Fruit fly (Drosophila melanogaster) whole organism, embryonic: ENCODE data around the gene bib.

ENCODE experiments used
- B-H1 ChIP-seq: fragments of 200-800 bp; sonication (Bioruptor generic); IDR thresholded peaks from 3 replicates; pipeline ENCODE4 v1.3.6; 2022; ENCODE audit warnings: missing biosample characterization, missing genetic modification characterization
- B-H2 ChIP-seq: fragments of 200-800 bp; sonication (Bioruptor generic); optimal IDR thresholded peaks from 2 replicates; lab custom pipeline; 2018; ENCODE audit warnings: missing biosample characterization, mild to moderate bottlenecking, missing genetic modification characterization
- Blimp-1 ChIP-seq: fragments of 200-800 bp; sonication (Bioruptor generic); optimal IDR thresholded peaks from 3 replicates; lab custom pipeline; 2018; ENCODE audit warnings: missing biosample characterization, missing genetic modification characterization, mild to moderate bottlenecking, moderate library complexity, missing genetic modification reagents
- CG10321 ChIP-seq: fragments of 200-800 bp; sonication (Bioruptor generic); IDR thresholded peaks from 2 replicates; pipeline ENCODE4 v1.3.6; 2022; ENCODE audit warnings: missing biosample characterization, missing genetic modification characterization
- CG11723 ChIP-seq: fragments of 200-800 bp; sonication (Bioruptor generic); optimal IDR thresholded peaks from 2 replicates; lab custom pipeline; 2017; ENCODE audit warnings: missing biosample characterization, mild to moderate bottlenecking, missing genetic modification characterization
- CG13287 ChIP-seq: fragments of 200-800 bp; sonication (Bioruptor generic); IDR thresholded peaks from 2 replicates; pipeline ENCODE4 v1.3.6; 2022; ENCODE audit warnings: missing biosample characterization, missing genetic modification characterization; ENCODE audit not compliant: partially characterized antibody
- CG14667 ChIP-seq: fragments of 200-800 bp; sonication (Bioruptor generic); IDR thresholded peaks from 2 replicates; pipeline ENCODE4 v1.3.6; 2022; ENCODE audit warnings: missing biosample characterization, missing genetic modification characterization
- CG2712 ChIP-seq: fragments of 200-800 bp; optimal IDR thresholded peaks from 3 replicates; lab custom pipeline; 2019; ENCODE audit warnings: missing biosample characterization, mild to moderate bottlenecking, missing genetic modification characterization, moderate library complexity
- CG3065 ChIP-seq: fragments of 200-800 bp; sonication (Bioruptor generic); optimal IDR thresholded peaks from 2 replicates; lab custom pipeline; 2016; ENCODE audit warnings: missing biosample characterization, missing genetic modification characterization
- CG31441 ChIP-seq: fragments of 200-800 bp; sonication (Bioruptor generic); IDR thresholded peaks from 2 replicates; pipeline ENCODE4 v1.3.6; 2022; ENCODE audit warnings: missing biosample characterization, missing genetic modification characterization
- CG3726 ChIP-seq: fragments of 200-800 bp; sonication (Bioruptor generic); IDR thresholded peaks from 3 replicates; pipeline ENCODE4, ENCODE4 v1.3.6; 2022; ENCODE audit warnings: missing biosample characterization, missing genetic modification characterization
- CG4328 ChIP-seq: fragments of 200-800 bp; sonication (Bioruptor generic); optimal IDR thresholded peaks from 3 replicates; lab custom pipeline; 2017; ENCODE audit warnings: missing biosample characterization, missing genetic modification reagents, missing genetic modification characterization
- CG4360 ChIP-seq: fragments of 200-800 bp; sonication (Bioruptor generic); IDR thresholded peaks from 2 replicates; pipeline ENCODE4 v1.3.6; 2022; ENCODE audit warnings: missing biosample characterization, missing genetic modification characterization
- CG6791 ChIP-seq: fragments of 200-800 bp; sonication (Bioruptor generic); IDR thresholded peaks from 3 replicates; pipeline ENCODE4 v1.3.6; 2022; ENCODE audit warnings: missing biosample characterization, missing genetic modification characterization; ENCODE audit not compliant: partially characterized antibody
- CG7963 ChIP-seq: fragments of 200-800 bp; sonication (Bioruptor generic); IDR thresholded peaks from 3 replicates; pipeline ENCODE4 v1.3.6; 2022; ENCODE audit warnings: missing biosample characterization, missing genetic modification characterization; ENCODE audit not compliant: partially characterized antibody
- CG8281 ChIP-seq: fragments of 200-800 bp; sonication (Bioruptor generic); optimal IDR thresholded peaks from 2 replicates; lab custom pipeline; 2018; ENCODE audit warnings: missing biosample characterization, mild to moderate bottlenecking, missing genetic modification characterization, moderate library complexity
- CG9932 ChIP-seq: fragments of 200-800 bp; sonication (Bioruptor generic); IDR thresholded peaks from 2 replicates; pipeline ENCODE4 v1.3.6; 2022; ENCODE audit warnings: missing biosample characterization, missing genetic modification characterization
- Dad ChIP-seq: fragments of 200-800 bp; sonication (Bioruptor generic); optimal IDR thresholded peaks from 3 replicates; lab custom pipeline; 2016; ENCODE audit warnings: missing biosample characterization, missing genetic modification characterization
- Doc3 ChIP-seq: fragments of 200-800 bp; sonication (Bioruptor generic); IDR thresholded peaks from 3 replicates; pipeline ENCODE4 v1.3.6; 2022; ENCODE audit warnings: missing biosample characterization, missing genetic modification characterization; ENCODE audit not compliant: partially characterized antibody
- Dp ChIP-seq: fragments of 200-800 bp; sonication (Bioruptor generic); optimal IDR thresholded peaks from 2 replicates; lab custom pipeline; 2018; ENCODE audit warnings: missing biosample characterization, mild to moderate bottlenecking, missing genetic modification characterization, moderate library complexity
- Dref ChIP-seq: fragments of 200-800 bp; sonication (Bioruptor generic); IDR thresholded peaks from 2 replicates; pipeline ENCODE4 v1.3.6; 2022; ENCODE audit warnings: missing biosample characterization, missing genetic modification characterization
- Hmr ChIP-seq: fragments of 200-800 bp; sonication (Bioruptor generic); optimal IDR thresholded peaks from 3 replicates; lab custom pipeline; 2017; ENCODE audit warnings: mild to moderate bottlenecking, missing biosample characterization, missing genetic modification reagents, missing genetic modification characterization
- Hsf ChIP-seq: fragments of 200-800 bp; sonication (Bioruptor generic); optimal IDR thresholded peaks from 3 replicates; lab custom pipeline; 2016; ENCODE audit warnings: missing biosample characterization, missing genetic modification characterization
- Kr ChIP-seq: fragments of 200-800 bp; sonication (Bioruptor generic); optimal IDR thresholded peaks from 2 replicates; lab custom pipeline; 2017; ENCODE audit warnings: missing biosample characterization, mild to moderate bottlenecking, missing genetic modification characterization
- MESR4 ChIP-seq: fragments of 200-800 bp; sonication (Bioruptor generic); optimal IDR thresholded peaks from 2 replicates; lab custom pipeline; 2018; ENCODE audit warnings: missing biosample characterization, mild to moderate bottlenecking, missing genetic modification characterization, moderate library complexity
- Max ChIP-seq: fragments of 200-800 bp; sonication (Bioruptor generic); optimal IDR thresholded peaks from 2 replicates; lab custom pipeline; 2016; ENCODE audit warnings: missing biosample characterization, mild to moderate bottlenecking, missing genetic modification characterization
- NFAT ChIP-seq: fragments of 200-800 bp; sonication (Bioruptor generic); IDR thresholded peaks from 2 replicates; pipeline ENCODE4 v1.3.6; 2022; ENCODE audit warnings: missing biosample characterization, missing genetic modification characterization
- NfI ChIP-seq: fragments of 200-800 bp; sonication (Bioruptor generic); optimal IDR thresholded peaks from 3 replicates; lab custom pipeline; 2018; ENCODE audit warnings: missing biosample characterization, mild to moderate bottlenecking, missing genetic modification characterization, moderate library complexity
- Scr ChIP-seq: fragments of 200-800 bp; sonication (Bioruptor generic); IDR thresholded peaks from 2 replicates; pipeline ENCODE4 v1.3.6; 2022; ENCODE audit warnings: missing biosample characterization, missing genetic modification characterization; ENCODE audit not compliant: partially characterized antibody
- Six4 ChIP-seq: fragments of 200-800 bp; sonication (Bioruptor generic); optimal IDR thresholded peaks from 2 replicates; lab custom pipeline; 2016; ENCODE audit warnings: missing biosample characterization, missing genetic modification characterization
- Xrp1 ChIP-seq: fragments of 200-800 bp; sonication (Bioruptor generic); IDR thresholded peaks from 2 replicates; pipeline ENCODE4 v1.3.6; 2022; ENCODE audit warnings: missing biosample characterization, missing genetic modification characterization
- YL-1 ChIP-seq: fragments of 200-800 bp; sonication (Bioruptor generic); optimal IDR thresholded peaks from 3 replicates; lab custom pipeline; 2017; ENCODE audit warnings: missing biosample characterization, mild to moderate bottlenecking, missing genetic modification characterization
- amos ChIP-seq: fragments of 200-800 bp; sonication (Bioruptor generic); IDR thresholded peaks from 2 replicates; pipeline ENCODE4 v1.3.6; 2022; ENCODE audit warnings: missing biosample characterization, missing genetic modification characterization; ENCODE audit not compliant: partially characterized antibody
- ash1 ChIP-seq: fragments of 200-800 bp; sonication (Bioruptor generic); optimal IDR thresholded peaks from 2 replicates; lab custom pipeline; 2018; ENCODE audit warnings: missing biosample characterization, mild to moderate bottlenecking, missing genetic modification characterization
- cato ChIP-seq: fragments of 200-800 bp; sonication (Bioruptor generic); optimal IDR thresholded peaks from 2 replicates; lab custom pipeline; 2016; ENCODE audit warnings: missing biosample characterization, missing genetic modification characterization, borderline replicate concordance
- caup ChIP-seq: fragments of 200-800 bp; sonication (Bioruptor generic); optimal IDR thresholded peaks from 3 replicates; lab custom pipeline; 2017; ENCODE audit warnings: missing biosample characterization, mild to moderate bottlenecking, missing genetic modification characterization, moderate library complexity; ENCODE audit not compliant: severe bottlenecking
- corto ChIP-seq: fragments of 200-800 bp; sonication (Bioruptor generic); optimal IDR thresholded peaks from 2 replicates; lab custom pipeline; 2016; ENCODE audit warnings: missing biosample characterization, mild to moderate bottlenecking, missing genetic modification characterization, moderate library complexity
- crp ChIP-seq, 2 experiments: fragments of 200-800 bp; sonication (Bioruptor generic); optimal IDR thresholded peaks; 2 replicates in 1 of 2; 3 replicates in 1 of 2; lab custom pipeline; 2017; ENCODE audit warnings: missing biosample characterization in 2 of 2, missing genetic modification characterization in 2 of 2, mild to moderate bottlenecking in 1 of 2, moderate library complexity in 1 of 2
- gcm2 ChIP-seq: fragments of 200-800 bp; sonication (Bioruptor generic); optimal IDR thresholded peaks from 2 replicates; lab custom pipeline; 2016; ENCODE audit warnings: missing biosample characterization, missing genetic modification characterization
- gsb ChIP-seq: fragments of 200-800 bp; sonication (Bioruptor generic); IDR thresholded peaks from 2 replicates; pipeline ENCODE4 v1.3.6; 2022; ENCODE audit warnings: missing biosample characterization, missing genetic modification characterization
- hb ChIP-seq: fragments of 200-800 bp; sonication (Bioruptor generic); IDR thresholded peaks from 3 replicates; pipeline ENCODE4 v1.3.6; 2022; ENCODE audit warnings: missing biosample characterization, missing genetic modification characterization; ENCODE audit not compliant: partially characterized antibody
- nerfin-2 ChIP-seq: fragments of 200-800 bp; sonication (Bioruptor generic); IDR thresholded peaks from 2 replicates; pipeline ENCODE4 v1.3.6; 2022; ENCODE audit warnings: missing biosample characterization, missing genetic modification characterization; ENCODE audit not compliant: partially characterized antibody
- pfk ChIP-seq: fragments of 200-800 bp; sonication (Bioruptor generic); optimal IDR thresholded peaks from 2 replicates; lab custom pipeline; 2018; ENCODE audit warnings: missing biosample characterization, mild to moderate bottlenecking, missing genetic modification characterization, moderate library complexity
- ranshi ChIP-seq: fragments of 200-800 bp; sonication (Bioruptor generic); IDR thresholded peaks from 2 replicates; pipeline ENCODE4 v1.3.6; 2022; ENCODE audit warnings: missing biosample characterization, missing genetic modification characterization
- toy ChIP-seq: fragments of 200-800 bp; sonication (Bioruptor generic); IDR thresholded peaks from 2 replicates; pipeline ENCODE4 v1.3.6; 2022; ENCODE audit warnings: missing biosample characterization, missing genetic modification characterization
- ttk ChIP-seq: fragments of 200-800 bp; sonication (Bioruptor generic); IDR thresholded peaks from 2 replicates; pipeline ENCODE4 v2.1.2; 2022; ENCODE audit warnings: missing biosample characterization, missing genetic modification characterization
- unc-4 ChIP-seq: fragments of 200-800 bp; sonication (Bioruptor generic); IDR thresholded peaks from 2 replicates; pipeline ENCODE4 v1.3.6; 2022; ENCODE audit warnings: missing biosample characterization, missing genetic modification characterization; ENCODE audit not compliant: partially characterized antibody
- z ChIP-seq: fragments of 200-800 bp; sonication (Bioruptor generic); IDR thresholded peaks from 3 replicates; pipeline ENCODE4 v1.3.6; 2022; ENCODE audit warnings: missing biosample characterization, missing genetic modification characterization
- zf30C ChIP-seq: fragments of 200-800 bp; sonication (Bioruptor generic); optimal IDR thresholded peaks from 3 replicates; lab custom pipeline; 2018; ENCODE audit warnings: missing biosample characterization, mild to moderate bottlenecking, missing genetic modification characterization

The bib gene

dm6 chr2L:9968201-9968727 is 16.2 kb upstream of the bib start:
- TF ChIP-seq CG4328 (no peak), crp (GFP tag; optimal IDR thresholded peaks at IDR 0.05; lab: Kevin White, UChicago) (no peak), MESR4 (GFP tag; lab: Kevin White, UChicago) (no peak), NFAT (GFP tag; lab: Robert Waterston, UW) (no peak), CG8281 (no peak), Dref (GFP tag; lab: Robert Waterston, UW) (peak; percentile 83), B-H2 (GFP tag; lab: Kevin White, UChicago) (no peak), Dad (no peak), CG6791 (peak; percentile 44; the same call in 1 of the 3 replicates), Doc3 (0 out of 3 replicates have a peak, but pooled peaks have one; percentile 28), nerfin-2 (GFP tag; lab: Robert Waterston, UW) (peak; percentile 65; the same call in 1 of the 2 replicates), caup (GFP tag; lab: Kevin White, UChicago) (no peak), Kr (GFP tag; lab: Kevin White, UChicago) (no peak), CG3726 (no peak), NfI (GFP tag; lab: Kevin White, UChicago) (no peak), pfk (GFP tag; lab: Kevin White, UChicago) (no peak), hb (0 out of 3 replicates have a peak, but pooled peaks have one; percentile 31), z (GFP tag; lab: Robert Waterston, UW) (no peak), ranshi (GFP tag; lab: Robert Waterston, UW) (no peak), CG11723 (GFP tag; lab: Kevin White, UChicago) (no peak), Max (GFP tag; lab: Kevin White, UChicago) (no peak), Hsf (GFP tag; lab: Kevin White, UChicago) (no peak), CG2712 (tag; lab: Kevin White, UChicago) (peak; percentile 20), Xrp1 (GFP tag; lab: Robert Waterston, UW) (no peak), CG3065 (GFP tag; lab: Kevin White, UChicago) (no peak), Scr (GFP tag; lab: Robert Waterston, UW) (peak; percentile 50), CG13287 (peak; percentile 76), amos (GFP tag; lab: Robert Waterston, UW) (peak; percentile 27; the same call in 1 of the 2 replicates), gcm2 (GFP tag; lab: Kevin White, UChicago) (no peak), ttk (GFP tag; lab: Robert Waterston, UW) (no peak), zf30C (GFP tag; lab: Kevin White, UChicago) (no peak), Hmr (GFP tag; lab: Kevin White, UChicago) (no peak), CG14667 (GFP tag; lab: Robert Waterston, UW) (no peak), gsb (GFP tag; lab: Robert Waterston, UW) (no peak), YL-1 (GFP tag; lab: Kevin White, UChicago) (no peak), B-H1 (GFP tag; lab: Robert Waterston, UW) (no peak), CG9932 (GFP tag; lab: Robert Waterston, UW) (no peak), CG7963 (peak; percentile 46; the same call in 1 of the 3 replicates), toy (GFP tag; lab: Robert Waterston, UW) (no peak), Dp (peak; percentile 73), ash1 (GFP tag; lab: Kevin White, UChicago) (no peak), cato (GFP tag; lab: Kevin White, UChicago) (no peak), CG10321 (no peak), corto (GFP tag; lab: Kevin White, UChicago) (no peak), Blimp-1 (GFP tag; lab: Kevin White, UChicago) (no peak), CG4360 (GFP tag; lab: Robert Waterston, UW) (peak; percentile 42; the same call in 1 of the 2 replicates), unc-4 (GFP tag; lab: Robert Waterston, UW) (peak; percentile 57), CG31441 (GFP tag; lab: Robert Waterston, UW) (no peak), Six4 (GFP tag; lab: Kevin White, UChicago) (no peak)
